Worm (Caenorhabditis elegans): ENCODE data around the gene K08F4.12.

The K08F4.12 gene

ce11 chrIV:10129957-10130356 is 7.9 kb upstream of the K08F4.12 start, which contains the start of gene glt-3:
Gene glt-3, plus strand, starts transcription at chrIV:10130257.
- no peak for TF ChIP-seq hnd-1 (tag; optimal IDR thresholded peaks at IDR 0.05)
- no peak for TF ChIP-seq aly-1 (tag; optimal IDR thresholded peaks at IDR 0.05)

ce11 chrIV:10135817-10136216 is 2.1 kb upstream of the K08F4.12 start, which contains the start of gene K08F4.5:
Gene K08F4.5, minus strand, starts transcription at chrIV:10135917.
- TF ChIP-seq sea-1 (GFP tag; conservative IDR thresholded peaks at IDR 0.05) (no peak), aly-1 (tag; optimal IDR thresholded peaks at IDR 0.05) (no peak), pes-1 (GFP tag; IDR thresholded peaks at IDR 0.05) (no peak), hmbx-1 (tag; optimal IDR thresholded peaks at IDR 0.05) (no peak), B0310.2 (tag; optimal IDR thresholded peaks at IDR 0.05) (no peak), tbx-37 (GFP tag; conservative IDR thresholded peaks at IDR 0.05) (no peak), ets-7 (tag; optimal IDR thresholded peaks at IDR 0.05) (no peak), hnd-1 (tag; optimal IDR thresholded peaks at IDR 0.05) (no peak), hmg-4 (GFP tag; optimal IDR thresholded peaks at IDR 0.05) (no peak), scrt-1 (GFP tag; IDR thresholded peaks at IDR 0.05) (no peak), ceh-36 (tag; optimal IDR thresholded peaks at IDR 0.05) (no peak), tbx-11 (GFP tag; IDR thresholded peaks at IDR 0.05) (no peak), flt-1 (GFP tag; IDR thresholded peaks at IDR 0.05) (no peak), F13C5.2 (tag; optimal IDR thresholded peaks at IDR 0.05) (no peak)

- TF ChIP-seq ama-1 (optimal IDR thresholded peaks at IDR 0.05) (no peak), hnd-1 (tag; optimal IDR thresholded peaks at IDR 0.05) (no peak), flt-1 (GFP tag; IDR thresholded peaks at IDR 0.05) (no peak), ceh-13 (GFP tag; optimal IDR thresholded peaks at IDR 0.05) (no peak), tbx-11 (GFP tag; IDR thresholded peaks at IDR 0.05) (no peak), ets-7 (tag; optimal IDR thresholded peaks at IDR 0.05) (no peak), ceh-36 (tag; optimal IDR thresholded peaks at IDR 0.05) (no peak), hmbx-1 (tag; optimal IDR thresholded peaks at IDR 0.05) (no peak), F13C5.2 (tag; optimal IDR thresholded peaks at IDR 0.05) (no peak), pes-1 (GFP tag; IDR thresholded peaks at IDR 0.05) (no peak), scrt-1 (GFP tag; IDR thresholded peaks at IDR 0.05) (no peak), sea-1 (GFP tag; conservative IDR thresholded peaks at IDR 0.05) (no peak), hmg-4 (GFP tag; optimal IDR thresholded peaks at IDR 0.05) (no peak), tbx-37 (GFP tag; conservative IDR thresholded peaks at IDR 0.05) (no peak), aly-1 (tag; optimal IDR thresholded peaks at IDR 0.05) (no peak), tra-4 (tag; optimal IDR thresholded peaks at IDR 0.05) (no peak), B0310.2 (tag; optimal IDR thresholded peaks at IDR 0.05) (no peak)
Measured at ce11 chrIV:10140143-10140542, 2.2 kb downstream of the K08F4.12 start, which contains the start of gene gst-3. Gene gst-3, minus strand, starts transcription at chrIV:10140243.

- TF ChIP-seq aly-1 (tag; optimal IDR thresholded peaks at IDR 0.05): no peak
Measured at ce11 chrIV:10141930-10142505, 4.1 kb downstream of the K08F4.12 start, which contains the start of the genes gst-2, gst-4 and dhs-12. Gene gst-2, minus strand, starts transcription at chrIV:10142061. Gene gst-4, plus strand, starts transcription at chrIV:10142225. Gene dhs-12, plus strand, starts transcription at chrIV:10142455.

ce11 chrIV:10143640-10144039 is 5.7 kb downstream of the K08F4.12 start, which contains the start of gene msp-38:
Gene msp-38, minus strand, starts transcription at chrIV:10143740.
- TF ChIP-seq ama-1 (optimal IDR thresholded peaks at IDR 0.05): no peak
- TF ChIP-seq scrt-1 (GFP tag; IDR thresholded peaks at IDR 0.05): no peak
- no peak for TF ChIP-seq tra-4 (tag; optimal IDR thresholded peaks at IDR 0.05)
- no peak for TF ChIP-seq F13C5.2 (tag; optimal IDR thresholded peaks at IDR 0.05)
- no peak for TF ChIP-seq aly-1 (tag; optimal IDR thresholded peaks at IDR 0.05)
- TF ChIP-seq hmg-4 (GFP tag; optimal IDR thresholded peaks at IDR 0.05): no peak
- no peak for TF ChIP-seq sea-1 (GFP tag; conservative IDR thresholded peaks at IDR 0.05)
- TF ChIP-seq pes-1 (GFP tag; IDR thresholded peaks at IDR 0.05): no peak
- TF ChIP-seq tbx-37 (GFP tag; conservative IDR thresholded peaks at IDR 0.05): no peak
- no peak for TF ChIP-seq hmbx-1 (tag; optimal IDR thresholded peaks at IDR 0.05)
- TF ChIP-seq hnd-1 (tag; optimal IDR thresholded peaks at IDR 0.05): no peak
- TF ChIP-seq ceh-36 (tag; optimal IDR thresholded peaks at IDR 0.05): no peak
- TF ChIP-seq ets-7 (tag; optimal IDR thresholded peaks at IDR 0.05): no peak
- no peak for TF ChIP-seq tbx-11 (GFP tag; IDR thresholded peaks at IDR 0.05)
- no peak for TF ChIP-seq flt-1 (GFP tag; IDR thresholded peaks at IDR 0.05)
- TF ChIP-seq B0310.2 (tag; optimal IDR thresholded peaks at IDR 0.05): no peak

- TF ChIP-seq tbx-11 (GFP tag; IDR thresholded peaks at IDR 0.05) (no peak), ama-1 (optimal IDR thresholded peaks at IDR 0.05) (no peak), aly-1 (tag; optimal IDR thresholded peaks at IDR 0.05) (no peak), B0310.2 (tag; optimal IDR thresholded peaks at IDR 0.05) (no peak), pes-1 (GFP tag; IDR thresholded peaks at IDR 0.05) (no peak), ceh-13 (GFP tag; optimal IDR thresholded peaks at IDR 0.05) (no peak), ceh-36 (tag; optimal IDR thresholded peaks at IDR 0.05) (no peak), hmg-4 (GFP tag; optimal IDR thresholded peaks at IDR 0.05) (no peak), flt-1 (GFP tag; IDR thresholded peaks at IDR 0.05) (no peak), hmbx-1 (tag; optimal IDR thresholded peaks at IDR 0.05) (no peak), sea-1 (GFP tag; conservative IDR thresholded peaks at IDR 0.05) (no peak), scrt-1 (GFP tag; IDR thresholded peaks at IDR 0.05) (no peak)
Measured at ce11 chrIV:10144487-10144886, 6.6 kb downstream of the K08F4.12 start.

ce11 chrIV:10144909-10145308 is 7.0 kb downstream of the K08F4.12 start:
- TF ChIP-seq pes-1 (GFP tag; IDR thresholded peaks at IDR 0.05): no peak
- no peak for TF ChIP-seq F13C5.2 (tag; optimal IDR thresholded peaks at IDR 0.05)
- no peak for TF ChIP-seq tbx-11 (GFP tag; IDR thresholded peaks at IDR 0.05)
- TF ChIP-seq ceh-36 (tag; optimal IDR thresholded peaks at IDR 0.05): no peak
- TF ChIP-seq ama-1 (optimal IDR thresholded peaks at IDR 0.05): no peak
- TF ChIP-seq aly-1 (tag; optimal IDR thresholded peaks at IDR 0.05): no peak
- no peak for TF ChIP-seq tra-4 (tag; optimal IDR thresholded peaks at IDR 0.05)
- TF ChIP-seq ets-7 (tag; optimal IDR thresholded peaks at IDR 0.05): no peak
- no peak for TF ChIP-seq hmbx-1 (tag; optimal IDR thresholded peaks at IDR 0.05)
- TF ChIP-seq scrt-1 (GFP tag; IDR thresholded peaks at IDR 0.05): no peak
- no peak for TF ChIP-seq hnd-1 (tag; optimal IDR thresholded peaks at IDR 0.05)
- no peak for TF ChIP-seq sea-1 (GFP tag; conservative IDR thresholded peaks at IDR 0.05)
- no peak for TF ChIP-seq hmg-4 (GFP tag; optimal IDR thresholded peaks at IDR 0.05)

Measured in whole organism, early embryonic.